Worm (Caenorhabditis elegans): Measurements from ENCODE around the gene otpl-5.
A peak's percentile ranks its signal among the peaks of the same experiment; 100 is the strongest.

otpl-5 gene

DNA sequence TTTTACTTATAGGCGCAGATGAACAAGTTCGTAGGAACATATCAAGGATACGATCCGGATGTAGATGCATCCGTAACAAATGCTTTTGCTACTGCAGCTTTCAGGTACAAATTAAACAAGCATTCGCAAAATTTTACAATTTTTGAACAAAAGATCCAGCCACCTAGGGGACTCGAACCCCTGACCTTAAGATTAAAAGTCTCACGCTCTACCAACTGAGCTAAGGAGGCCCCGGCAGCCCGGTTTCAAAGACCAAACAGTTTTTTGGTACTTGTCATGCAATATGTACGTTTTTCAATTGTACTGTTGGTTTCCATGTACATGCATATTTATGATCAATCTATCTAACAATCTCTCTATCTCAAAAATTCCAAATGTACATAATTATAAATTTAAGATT, 29.9 kb upstream of the otpl-5 start (continued):
- TF ChIP-seq F39B2.1 (GFP tag; IDR thresholded peaks at IDR 0.05) (peak; percentile 55; the same call in 1 of the 2 replicates), pbrm-1 (GFP tag; IDR thresholded peaks at IDR 0.05) (peak; percentile 39; the same call in 1 of the 2 replicates), zfh-2 (GFP tag; conservative IDR thresholded peaks at IDR 0.05) (no peak), sea-2 (GFP tag; IDR thresholded peaks at IDR 0.05) (no peak), B0261.1 (tag; optimal IDR thresholded peaks at IDR 0.05) (peak; percentile 67), snpc-4 (GFP tag; optimal IDR thresholded peaks at IDR 0.05) (peak; percentile 77), snpc-4 (tag; optimal IDR thresholded peaks at IDR 0.05) (peak in 3 of 4 experiments; percentile 72 to 92 (median 85)), ceh-79 (tag; optimal IDR thresholded peaks at IDR 0.05) (no peak), athp-1 (tag; optimal IDR thresholded peaks at IDR 0.05) (peak; percentile 21), chd-7 (tag; optimal IDR thresholded peaks at IDR 0.05) (no peak), unc-62 (GFP tag; optimal IDR thresholded peaks at IDR 0.05) (no peak), Y79H2A.3 (GFP tag; conservative IDR thresholded peaks at IDR 0.05) (no peak), B0019.2 (GFP tag; conservative IDR thresholded peaks at IDR 0.05) (no peak), T26A5.8 (tag; optimal IDR thresholded peaks at IDR 0.05) (no peak), nhr-27 (tag; optimal IDR thresholded peaks at IDR 0.05) (no peak), let-526 (GFP tag; IDR thresholded peaks at IDR 0.05) (no peak), T07F8.4 (tag; optimal IDR thresholded peaks at IDR 0.05) (no peak), Y53G8AR.9 (GFP tag; conservative IDR thresholded peaks at IDR 0.05) (no peak), attf-6 (GFP tag; IDR thresholded peaks at IDR 0.05) (no peak), Y67H2A.10 (GFP tag; conservative IDR thresholded peaks at IDR 0.05) (no peak), F23B12.7 (tag; optimal IDR thresholded peaks at IDR 0.05; ENCODE audit: insufficient read depth) (no peak), egl-44 (GFP tag; IDR thresholded peaks at IDR 0.05) (peak; percentile 76; the same call in 1 of the 2 replicates), aptf-3 (GFP tag; IDR thresholded peaks at IDR 0.05) (no peak), fkh-3 (tag; optimal IDR thresholded peaks at IDR 0.05) (no peak), tbp1 (GFP tag; optimal IDR thresholded peaks at IDR 0.05) (peak; percentile 91), nfya-1 (tag; optimal IDR thresholded peaks at IDR 0.05; ENCODE audit: borderline replicate concordance, insufficient read depth) (no peak), snpc-1.3 (tag; optimal IDR thresholded peaks at IDR 0.05; ENCODE audit: insufficient read depth) (peak; percentile 19), ceh-27 (GFP tag; optimal IDR thresholded peaks at IDR 0.05) (no peak), madf-6 (GFP tag; IDR thresholded peaks at IDR 0.05) (peak; percentile 51; the same call in 1 of the 2 replicates), ztf-18 (tag; optimal IDR thresholded peaks at IDR 0.05) (peak; percentile 67), nhr-90 (tag; optimal IDR thresholded peaks at IDR 0.05) (peak; percentile 71), rcor-1 (GFP tag; IDR thresholded peaks at IDR 0.05) (peak; percentile 36; the same call in 1 of the 2 replicates), sdz-38 (tag; optimal IDR thresholded peaks at IDR 0.05) (no peak), lin-26 (GFP tag; IDR thresholded peaks at IDR 0.05) (peak; percentile 97), snpc-3.4 (tag; optimal IDR thresholded peaks at IDR 0.05) (peak; percentile 24), ama-1 (optimal IDR thresholded peaks at IDR 0.05) (no peak), ama-1 (GFP tag; optimal IDR thresholded peaks at IDR 0.05) (no peak), lin-54 (GFP tag; optimal IDR thresholded peaks at IDR 0.05) (peak; percentile 12), gei-17 (GFP tag; optimal IDR thresholded peaks at IDR 0.05) (no peak), madf-10 (tag; optimal IDR thresholded peaks at IDR 0.05) (no peak), hrde-1 (tag; optimal IDR thresholded peaks at IDR 0.05; ENCODE audit: borderline replicate concordance) (no peak), repo-1 (tag; optimal IDR thresholded peaks at IDR 0.05) (no peak), let-607 (tag; optimal IDR thresholded peaks at IDR 0.05) (peak in 1 of 2 experiments; percentile 9), lag-1 (GFP tag; IDR thresholded peaks at IDR 0.05) (no peak), mxl-1 (tag; optimal IDR thresholded peaks at IDR 0.05) (peak; percentile 56), him-1 (tag; optimal IDR thresholded peaks at IDR 0.05) (peak; percentile 75), F57C9.4 (tag; optimal IDR thresholded peaks at IDR 0.05) (no peak), Y53F4B.3 (GFP tag; IDR thresholded peaks at IDR 0.05) (peak; percentile 66), snpc-1.1 (tag; optimal IDR thresholded peaks at IDR 0.05; ENCODE audit: insufficient read depth) (peak; percentile 84)
